Worm (Caenorhabditis elegans) whole organism, young adult: ENCODE measurements around the gene H01G02.4.

ENCODE experiments used
- F33H1.4 ChIP-seq: fragments of 200-800 bp; sonication (Bioruptor generic); IDR thresholded peaks from 2 replicates; pipeline ENCODE4 v1.3.6; 2022; ENCODE audit warnings: missing genetic modification reagents, missing genetic modification characterization, missing compliant biosample characterization
- dox-1 ChIP-seq: fragments of 200-800 bp; sonication (Bioruptor generic); IDR thresholded peaks from 2 replicates; pipeline ENCODE4 v1.3.6; 2022; ENCODE audit warnings: missing genetic modification reagents, missing genetic modification characterization, missing compliant biosample characterization
- hlh-12 ChIP-seq: sonication (generic microtip); optimal IDR thresholded peaks from 2 replicates; lab custom pipeline; 2016; ENCODE audit warnings: missing genetic modification characterization, missing compliant biosample characterization
- pha-4 ChIP-seq: fragments of 150-350 bp; sonication (generic microtip); optimal IDR thresholded peaks from 2 replicates; lab custom pipeline; 2014; ENCODE audit warnings: missing biosample characterization, missing genetic modification reagents, missing genetic modification characterization
- rcor-1 ChIP-seq: fragments of 200-800 bp; sonication (Bioruptor generic); IDR thresholded peaks from 2 replicates; pipeline ENCODE4 v1.3.6; 2022; ENCODE audit warnings: missing genetic modification reagents, missing genetic modification characterization, missing compliant biosample characterization
- rpc-1 ChIP-seq, 2 experiments: fragments of 150-350 bp in 1 of 2; sonication (generic microtip) in 1 of 2; optimal IDR thresholded peaks; 2 replicates each; lab custom pipeline; 2014 to 2018; ENCODE audit warnings: missing biosample characterization in 1 of 2, missing genetic modification characterization in 1 of 2, missing genetic modification reagents in 1 of 2, missing genotype in 1 of 2
- snpc-3.4 ChIP-seq: sonication (generic microtip); optimal IDR thresholded peaks from 2 replicates; lab custom pipeline; 2017; ENCODE audit warnings: missing genetic modification characterization, mild to moderate bottlenecking, missing compliant biosample characterization, antibody characterized with exemption, moderate library complexity, missing genotype, missing genetic modification reagents
- unc-62 ChIP-seq: fragments of 150-350 bp; optimal IDR thresholded peaks from 2 replicates; lab custom pipeline; 2014; ENCODE audit warnings: missing biosample characterization, missing genetic modification reagents, missing genetic modification characterization

- TF ChIP-seq unc-62 (GFP tag; lab: Kevin White, UChicago) (no peak), pha-4 (tag; lab: Kevin White, UChicago) (no peak), rpc-1 (optimal IDR thresholded peaks at IDR 0.05; lab: Kevin White, UChicago) (no peak), rpc-1 (tag; optimal IDR thresholded peaks at IDR 0.05; lab: Kevin White, UChicago) (no peak), dox-1 (GFP tag; lab: Robert Waterston, UW) (no peak), snpc-3.4 (no peak), F33H1.4 (GFP tag; lab: Robert Waterston, UW) (no peak), rcor-1 (GFP tag; lab: Robert Waterston, UW) (no peak), hlh-12 (tag; lab: Kevin White, UChicago) (no peak)
Observed at ce11 chrIV:11795964-11796363, 7.0 kb downstream of the H01G02.4 start.
